Fruit fly (Drosophila melanogaster): ENCODE results near the gene CG5614.
A peak's percentile ranks its signal among the peaks of the same experiment; 100 is the strongest.

- TF ChIP-seq fru (GFP tag; optimal IDR thresholded peaks at IDR 0.05) (peak; percentile 52), Dfd (GFP tag; optimal IDR thresholded peaks at IDR 0.05) (no peak), Jra (GFP tag; optimal IDR thresholded peaks at IDR 0.05) (peak; percentile 45), dsf (GFP tag; optimal IDR thresholded peaks at IDR 0.05; ENCODE audit: borderline replicate concordance) (peak; percentile 24), Rel (GFP tag; optimal IDR thresholded peaks at IDR 0.05) (peak; percentile 52), Rel (tag; optimal IDR thresholded peaks at IDR 0.05) (peak; percentile 25), usp (GFP tag; optimal IDR thresholded peaks at IDR 0.05) (no peak), CG9705 (GFP tag; optimal IDR thresholded peaks at IDR 0.05) (peak; percentile 15), Abd-B (GFP tag; optimal IDR thresholded peaks at IDR 0.05) (no peak), ey (GFP tag; optimal IDR thresholded peaks at IDR 0.05) (peak; percentile 21)
Measured at dm6 chr3R:15793372-15793802, 13.8 kb downstream of the CG5614 start, which contains the start of gene nsl1.

Data from whole organism, wandering third instar larva.